Worm (Caenorhabditis elegans): ENCODE measurements around the gene grl-14.

Gene grl-14

ce11 chrV:20875324-20875723 is 50.0 kb downstream of the grl-14 start (continued):
- no peak for TF ChIP-seq ztf-18 (tag; optimal IDR thresholded peaks at IDR 0.05)
- TF ChIP-seq lin-54 (GFP tag; optimal IDR thresholded peaks at IDR 0.05) = no peak
- no peak for TF ChIP-seq B0336.3 (GFP tag; IDR thresholded peaks at IDR 0.05)
- TF ChIP-seq him-1 (tag; optimal IDR thresholded peaks at IDR 0.05) = no peak
- no peak for TF ChIP-seq F23B12.7 (tag; optimal IDR thresholded peaks at IDR 0.05; ENCODE audit: insufficient read depth)

Measured in whole organism, young adult.